Fruit fly (Drosophila melanogaster): ENCODE measurements around the gene Acp95EF.

Gene Acp95EF

DNA sequence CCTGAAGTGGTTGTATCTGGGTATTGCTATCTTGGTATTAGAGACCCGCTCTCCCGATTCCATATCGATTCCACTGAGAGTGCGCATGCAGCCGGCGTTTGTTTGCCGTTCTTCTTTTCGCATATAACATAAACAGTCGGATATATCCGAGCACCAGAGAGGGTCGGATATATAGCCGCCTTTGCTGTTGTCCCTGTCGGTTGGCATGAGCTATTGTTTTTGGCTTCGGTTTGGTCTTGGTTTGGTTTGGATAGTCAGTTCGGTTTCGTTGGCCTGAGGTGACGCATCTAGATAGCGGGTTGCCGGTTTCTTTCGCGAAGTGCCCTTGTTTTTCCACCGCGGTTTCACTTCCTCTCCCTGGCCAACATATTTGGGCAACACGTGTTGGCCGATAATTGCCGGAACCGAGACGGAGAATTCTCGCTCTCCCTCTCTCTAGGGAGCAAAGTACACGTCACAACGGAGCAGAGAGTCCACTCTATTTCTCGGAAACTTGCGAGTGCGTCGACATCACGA is 44.1 kb downstream of the Acp95EF start, which contains the start of gene Orct2 (continued):
- TF ChIP-seq CG14441 (GFP tag; IDR thresholded peaks at IDR 0.05), result no peak
- TF ChIP-seq CG13775 (GFP tag; optimal IDR thresholded peaks at IDR 0.05), result no peak
- TF ChIP-seq CG6765 (GFP tag; optimal IDR thresholded peaks at IDR 0.05), result no peak
- TF ChIP-seq Rx (GFP tag; IDR thresholded peaks at IDR 0.05), result no peak
- TF ChIP-seq Trl (optimal IDR thresholded peaks at IDR 0.05), result peak; percentile 41 to 75
- peak; percentile 20 for TF ChIP-seq Trl (GFP tag; optimal IDR thresholded peaks at IDR 0.05)
- TF ChIP-seq CG30020 (tag; optimal IDR thresholded peaks at IDR 0.05), result no peak
- TF ChIP-seq CG15479 (GFP tag; optimal IDR thresholded peaks at IDR 0.05), result no peak
- TF ChIP-seq Mad (GFP tag; optimal IDR thresholded peaks at IDR 0.05), result no peak
- TF ChIP-seq Hr3 (GFP tag; optimal IDR thresholded peaks at IDR 0.05), result no peak
- no peak for TF ChIP-seq dan (GFP tag; IDR thresholded peaks at IDR 0.05)
- no peak for TF ChIP-seq CG9609 (GFP tag; optimal IDR thresholded peaks at IDR 0.05)
- TF ChIP-seq Oli (tag; optimal IDR thresholded peaks at IDR 0.05), result no peak
- TF ChIP-seq CG10274 (GFP tag; optimal IDR thresholded peaks at IDR 0.05), result no peak
- no peak for TF ChIP-seq tx (GFP tag; optimal IDR thresholded peaks at IDR 0.05)
- TF ChIP-seq H15 (GFP tag; IDR thresholded peaks at IDR 0.05), result no peak
- no peak for TF ChIP-seq CG6254 (GFP tag; optimal IDR thresholded peaks at IDR 0.05)
- no peak for TF ChIP-seq CG3163 (GFP tag; optimal IDR thresholded peaks at IDR 0.05)
- TF ChIP-seq btn (GFP tag; optimal IDR thresholded peaks at IDR 0.05), result no peak
- no peak for TF ChIP-seq CG7357 (GFP tag; IDR thresholded peaks at IDR 0.05)
- TF ChIP-seq lab (GFP tag; optimal IDR thresholded peaks at IDR 0.05), result peak; percentile 68
- TF ChIP-seq Fer1 (GFP tag; optimal IDR thresholded peaks at IDR 0.05), result peak; percentile 68
- peak; percentile 20 for TF ChIP-seq CG11504 (tag; optimal IDR thresholded peaks at IDR 0.05)
- TF ChIP-seq jigr1 (GFP tag; IDR thresholded peaks at IDR 0.05), result no peak
- no peak for TF ChIP-seq CG17568 (GFP tag; optimal IDR thresholded peaks at IDR 0.05)
- no peak for TF ChIP-seq CG9797 (GFP tag; optimal IDR thresholded peaks at IDR 0.05)
- no peak for TF ChIP-seq Hr78 (GFP tag; optimal IDR thresholded peaks at IDR 0.05)
- peak; percentile 24 for TF ChIP-seq nau (GFP tag; optimal IDR thresholded peaks at IDR 0.05)
- TF ChIP-seq Kr (GFP tag; optimal IDR thresholded peaks at IDR 0.05), result peak; percentile 23
- TF ChIP-seq aop (GFP tag; IDR thresholded peaks at IDR 0.05), result no peak
- peak; percentile 54 for TF ChIP-seq kay (GFP tag; optimal IDR thresholded peaks at IDR 0.05)
- TF ChIP-seq CG4854 (GFP tag; optimal IDR thresholded peaks at IDR 0.05), result no peak
- no peak for TF ChIP-seq CG6689 (GFP tag; IDR thresholded peaks at IDR 0.05)
- TF ChIP-seq Aef1 (GFP tag; IDR thresholded peaks at IDR 0.05), result no peak
- no peak for TF ChIP-seq CG1529 (GFP tag; optimal IDR thresholded peaks at IDR 0.05)
- TF ChIP-seq CG31441 (GFP tag; IDR thresholded peaks at IDR 0.05), result no peak
- TF ChIP-seq Hr39 (optimal IDR thresholded peaks at IDR 0.05), result no peak
- no peak for TF ChIP-seq CG7372 (GFP tag; IDR thresholded peaks at IDR 0.05)
- TF ChIP-seq tap (tag; optimal IDR thresholded peaks at IDR 0.05), result no peak
- TF ChIP-seq hbn (GFP tag; IDR thresholded peaks at IDR 0.05; ENCODE audit: partially characterized antibody), result no peak; the same call in 1 of the 2 replicates
- no peak for TF ChIP-seq CG11696 (GFP tag; IDR thresholded peaks at IDR 0.05)
- TF ChIP-seq CG16813 (GFP tag; IDR thresholded peaks at IDR 0.05; ENCODE audit: partially characterized antibody), result no peak
- TF ChIP-seq Meics (GFP tag; optimal IDR thresholded peaks at IDR 0.05), result peak; percentile 17
- TF ChIP-seq fru (optimal IDR thresholded peaks at IDR 0.05), result no peak
- no peak for TF ChIP-seq CG33557 (GFP tag; optimal IDR thresholded peaks at IDR 0.05)
- TF ChIP-seq ash1 (GFP tag; optimal IDR thresholded peaks at IDR 0.05), result no peak
- no peak for TF ChIP-seq psq (GFP tag; optimal IDR thresholded peaks at IDR 0.05)
- no peak for TF ChIP-seq Ada2b (GFP tag; IDR thresholded peaks at IDR 0.05)
- no peak for TF ChIP-seq CG32772 (GFP tag; IDR thresholded peaks at IDR 0.05)
- TF ChIP-seq Hey (tag; optimal IDR thresholded peaks at IDR 0.05), result peak; percentile 11
- TF ChIP-seq Rfx (GFP tag; IDR thresholded peaks at IDR 0.05), result 0 out of 2 replicates have a peak, but pooled peaks have one; percentile 28
- no peak for TF ChIP-seq CG8765 (GFP tag; IDR thresholded peaks at IDR 0.05)
- TF ChIP-seq Antp (GFP tag; optimal IDR thresholded peaks at IDR 0.05), result peak; percentile 15

Data from whole organism, embryonic.